Fruit fly (Drosophila melanogaster) whole organism, embryonic: ENCODE data around the gene Ir94h.

Experiments used
- Aef1 ChIP-seq: fragments of 200-800 bp; sonication (Bioruptor generic); IDR thresholded peaks from 3 replicates; pipeline ENCODE4 v1.3.6; 2022; ENCODE audit warnings: missing biosample characterization, missing genetic modification characterization
- Antp ChIP-seq: fragments of 200-800 bp; sonication (Bioruptor generic); optimal IDR thresholded peaks from 3 replicates; lab custom pipeline; 2016; ENCODE audit warnings: missing biosample characterization, missing genetic modification characterization
- Atf6 ChIP-seq: fragments of 200-800 bp; sonication (Bioruptor generic); IDR thresholded peaks from 2 replicates; pipeline ENCODE4 v1.3.6; 2022; ENCODE audit warnings: missing biosample characterization, missing genetic modification characterization
- C15 ChIP-seq: fragments of 200-800 bp; sonication (Bioruptor generic); IDR thresholded peaks from 3 replicates; pipeline ENCODE4 v1.3.6; 2022; ENCODE audit warnings: missing biosample characterization, missing genetic modification characterization
- CG10274 ChIP-seq: fragments of 200-800 bp; sonication (Bioruptor generic); optimal IDR thresholded peaks from 3 replicates; lab custom pipeline; 2017; ENCODE audit warnings: missing biosample characterization, mild to moderate bottlenecking, missing genetic modification characterization
- CG11247 ChIP-seq: fragments of 200-800 bp; sonication (Bioruptor generic); IDR thresholded peaks from 2 replicates; pipeline ENCODE4 v1.3.6; 2022; ENCODE audit warnings: missing biosample characterization, missing genetic modification characterization
- CG12071 ChIP-seq: fragments of 200-800 bp; sonication (Bioruptor generic); optimal IDR thresholded peaks from 3 replicates; lab custom pipeline; 2018; ENCODE audit warnings: missing biosample characterization, mild to moderate bottlenecking, missing genetic modification characterization
- CG13424 ChIP-seq: fragments of 200-800 bp; sonication (Bioruptor generic); optimal IDR thresholded peaks from 2 replicates; lab custom pipeline; 2019; ENCODE audit warnings: missing biosample characterization, mild to moderate bottlenecking, missing genetic modification characterization, moderate library complexity
- CG14014 ChIP-seq: fragments of 200-800 bp; sonication (Bioruptor generic); IDR thresholded peaks from 2 replicates; pipeline ENCODE4 v1.3.6; 2022; ENCODE audit warnings: missing biosample characterization, missing genetic modification characterization
- CG14441 ChIP-seq: fragments of 200-800 bp; sonication (Bioruptor generic); IDR thresholded peaks from 2 replicates; pipeline ENCODE4 v1.3.6; 2022; ENCODE audit warnings: missing biosample characterization, missing genetic modification characterization
- CG15269 ChIP-seq: fragments of 200-800 bp; sonication (Bioruptor generic); optimal IDR thresholded peaks from 2 replicates; lab custom pipeline; 2018; ENCODE audit warnings: missing biosample characterization, mild to moderate bottlenecking, missing genetic modification characterization, moderate library complexity
- CG17328 ChIP-seq: fragments of 200-800 bp; sonication (Bioruptor generic); IDR thresholded peaks from 2 replicates; pipeline ENCODE4 v1.3.6; 2022; ENCODE audit warnings: missing biosample characterization, missing genetic modification characterization
- CG30403 ChIP-seq: fragments of 200-800 bp; sonication (Bioruptor generic); optimal IDR thresholded peaks from 3 replicates; lab custom pipeline; 2016; ENCODE audit warnings: missing biosample characterization, missing genetic modification characterization
- CG34224 ChIP-seq: fragments of 200-800 bp; sonication (Bioruptor generic); IDR thresholded peaks from 3 replicates; pipeline ENCODE4 v1.3.6; 2022; ENCODE audit warnings: missing biosample characterization, missing genetic modification characterization; ENCODE audit not compliant: partially characterized antibody
- CG4424 ChIP-seq: fragments of 200-800 bp; sonication (Bioruptor generic); optimal IDR thresholded peaks from 3 replicates; lab custom pipeline; 2016; ENCODE audit warnings: missing biosample characterization, missing genetic modification characterization
- CG6272 ChIP-seq: fragments of 200-800 bp; sonication (Bioruptor generic); IDR thresholded peaks from 2 replicates; pipeline ENCODE4 v1.3.6; 2022; ENCODE audit warnings: missing biosample characterization, missing genetic modification characterization
- CG7357 ChIP-seq: fragments of 200-800 bp; sonication (Bioruptor generic); IDR thresholded peaks from 3 replicates; pipeline ENCODE4 v1.3.6; 2022; ENCODE audit warnings: missing biosample characterization, missing genetic modification characterization
- CG7745 ChIP-seq: fragments of 200-800 bp; sonication (Bioruptor generic); optimal IDR thresholded peaks from 2 replicates; lab custom pipeline; 2018; ENCODE audit warnings: missing biosample characterization, mild to moderate bottlenecking, missing genetic modification characterization, moderate library complexity
- CG7839 ChIP-seq: fragments of 200-800 bp; sonication (Bioruptor generic); optimal IDR thresholded peaks from 3 replicates; lab custom pipeline; 2018; ENCODE audit warnings: missing biosample characterization, mild to moderate bottlenecking, missing genetic modification characterization, moderate library complexity
- D19B ChIP-seq: fragments of 200-800 bp; sonication (Bioruptor generic); optimal IDR thresholded peaks from 2 replicates; lab custom pipeline; 2017; ENCODE audit warnings: missing biosample characterization, mild to moderate bottlenecking, missing genetic modification characterization
- Eip74EF ChIP-seq, 2 experiments: fragments of 200-800 bp in 1 of 2; fragments of >200 bp in 1 of 2; sonication (Bioruptor generic) in 1 of 2; optimal IDR thresholded peaks; 2 replicates each; lab custom pipeline; 2017 to 2019; ENCODE audit warnings: missing biosample characterization in 2 of 2, missing genetic modification characterization in 2 of 2, mild to moderate bottlenecking in 1 of 2, moderate library complexity in 1 of 2
- Hand ChIP-seq: fragments of 200-800 bp; sonication (Bioruptor generic); optimal IDR thresholded peaks from 2 replicates; lab custom pipeline; 2017; ENCODE audit warnings: mild to moderate bottlenecking, missing biosample characterization, missing genetic modification reagents, missing genetic modification characterization
- Hr39 ChIP-seq: fragments of >200 bp; optimal IDR thresholded peaks from 2 replicates; lab custom pipeline; 2017
- Hr78 ChIP-seq, 2 experiments: fragments of 200-800 bp in 1 of 2; fragments of >200 bp in 1 of 2; sonication (Bioruptor generic) in 1 of 2; optimal IDR thresholded peaks; 2 replicates each; lab custom pipeline; 2017 to 2019; ENCODE audit warnings: missing biosample characterization in 2 of 2, missing genetic modification characterization in 2 of 2, mild to moderate bottlenecking in 1 of 2, moderate library complexity in 1 of 2
- Meics ChIP-seq: fragments of 200-800 bp; sonication (Bioruptor generic); optimal IDR thresholded peaks from 2 replicates; lab custom pipeline; 2017; ENCODE audit warnings: missing biosample characterization, mild to moderate bottlenecking, missing genetic modification characterization
- NFAT ChIP-seq: fragments of 200-800 bp; sonication (Bioruptor generic); IDR thresholded peaks from 2 replicates; pipeline ENCODE4 v1.3.6; 2022; ENCODE audit warnings: missing biosample characterization, missing genetic modification characterization
- Pdp1 ChIP-seq, 2 experiments: fragments of 200-800 bp; sonication (Bioruptor generic); optimal IDR thresholded peaks; 3 replicates each; lab custom pipeline; 2016; ENCODE audit warnings: missing biosample characterization in 2 of 2, missing genetic modification characterization in 2 of 2, mild to moderate bottlenecking in 1 of 2, moderate library complexity in 1 of 2
- Sox102F ChIP-seq: fragments of 200-800 bp; sonication (Bioruptor generic); optimal IDR thresholded peaks from 2 replicates; lab custom pipeline; 2018; ENCODE audit warnings: missing biosample characterization, mild to moderate bottlenecking, missing genetic modification characterization, moderate library complexity
- abd-A ChIP-seq: fragments of 200-800 bp; sonication (Bioruptor generic); optimal IDR thresholded peaks from 3 replicates; lab custom pipeline; 2019; ENCODE audit warnings: missing biosample characterization, mild to moderate bottlenecking, missing genetic modification characterization, moderate library complexity
- chinmo ChIP-seq: fragments of 200-800 bp; sonication (Bioruptor generic); IDR thresholded peaks from 4 replicates; pipeline ENCODE4 v1.3.6; 2022; ENCODE audit warnings: missing biosample characterization, missing genetic modification characterization; ENCODE audit not compliant: partially characterized antibody
- dmrt99B ChIP-seq: fragments of 200-800 bp; sonication (Bioruptor generic); optimal IDR thresholded peaks from 2 replicates; lab custom pipeline; 2018; ENCODE audit warnings: missing biosample characterization, mild to moderate bottlenecking, missing genetic modification characterization, moderate library complexity
- grn ChIP-seq: fragments of 200-800 bp; sonication (Bioruptor generic); optimal IDR thresholded peaks from 3 replicates; lab custom pipeline; 2017; ENCODE audit warnings: missing biosample characterization, missing genetic modification characterization
- gro ChIP-seq: fragments of 200-800 bp; sonication (Bioruptor generic); optimal IDR thresholded peaks from 2 replicates; lab custom pipeline; 2016; ENCODE audit warnings: missing biosample characterization, missing genetic modification characterization
- ind ChIP-seq: fragments of 200-800 bp; sonication (Bioruptor generic); optimal IDR thresholded peaks from 3 replicates; lab custom pipeline; 2016; ENCODE audit warnings: missing biosample characterization, missing genetic modification characterization
- lbe ChIP-seq: fragments of 200-800 bp; sonication (Bioruptor generic); optimal IDR thresholded peaks from 2 replicates; lab custom pipeline; 2016; ENCODE audit warnings: missing biosample characterization, mild to moderate bottlenecking, missing genetic modification characterization
- lmd ChIP-seq: fragments of 200-800 bp; sonication (Bioruptor generic); IDR thresholded peaks from 2 replicates; pipeline ENCODE4 v1.3.6; 2022; ENCODE audit warnings: missing biosample characterization, missing genetic modification characterization
- lola ChIP-seq, 3 experiments: fragments of >200 bp in 2 of 3; fragments of 200-800 bp in 1 of 3; sonication (Bioruptor generic) in 1 of 3; optimal IDR thresholded peaks; 2 replicates each; lab custom pipeline; 2017 to 2019; ENCODE audit warnings: missing biosample characterization in 3 of 3, missing genetic modification characterization in 3 of 3, mild to moderate bottlenecking in 1 of 3, moderate library complexity in 1 of 3
- mam ChIP-seq: fragments of 200-800 bp; sonication (Bioruptor generic); optimal IDR thresholded peaks from 3 replicates; lab custom pipeline; 2016; ENCODE audit warnings: missing biosample characterization, missing genetic modification characterization
- oc ChIP-seq: fragments of 200-800 bp; sonication (Bioruptor generic); optimal IDR thresholded peaks from 2 replicates; lab custom pipeline; 2018; ENCODE audit warnings: missing biosample characterization, mild to moderate bottlenecking, missing genetic modification characterization, moderate library complexity
- onecut ChIP-seq: fragments of 200-800 bp; sonication (Bioruptor generic); IDR thresholded peaks from 2 replicates; pipeline ENCODE4 v1.3.6; 2022; ENCODE audit warnings: missing biosample characterization, missing genetic modification characterization
- pan ChIP-seq, 4 experiments: fragments of >200 bp in 3 of 4; fragments of 200-800 bp in 1 of 4; sonication (Bioruptor generic) in 1 of 4; optimal IDR thresholded peaks in 3 of 4; IDR thresholded peaks in 1 of 4; 2 replicates each; pipeline versions ENCODE4 v1.3.6 to Lab custom; 2017 to 2022; ENCODE audit warnings: missing biosample characterization in 2 of 4, missing genetic modification characterization in 2 of 4, mixed read lengths in 1 of 4
- row ChIP-seq: fragments of 200-800 bp; sonication (Bioruptor generic); IDR thresholded peaks from 3 replicates; pipeline ENCODE4 v1.3.6; 2022; ENCODE audit warnings: missing biosample characterization, missing genetic modification characterization
- sd ChIP-seq: fragments of 200-800 bp; sonication (Bioruptor generic); optimal IDR thresholded peaks from 3 replicates; lab custom pipeline; 2018; ENCODE audit warnings: missing biosample characterization, mild to moderate bottlenecking, missing genetic modification characterization, moderate library complexity
- sob ChIP-seq: fragments of 200-800 bp; sonication (Bioruptor generic); IDR thresholded peaks from 2 replicates; pipeline ENCODE4 v1.3.6; 2022; ENCODE audit warnings: missing biosample characterization, missing genetic modification characterization
- stwl ChIP-seq: fragments of 200-800 bp; sonication (Bioruptor generic); optimal IDR thresholded peaks from 3 replicates; lab custom pipeline; 2018; ENCODE audit warnings: missing biosample characterization, mild to moderate bottlenecking, missing genetic modification characterization, moderate library complexity
- ttk ChIP-seq: fragments of 200-800 bp; sonication (Bioruptor generic); IDR thresholded peaks from 2 replicates; pipeline ENCODE4 v2.1.2; 2022; ENCODE audit warnings: missing biosample characterization, missing genetic modification characterization
- tup ChIP-seq: fragments of 200-800 bp; sonication (Bioruptor generic); optimal IDR thresholded peaks from 2 replicates; lab custom pipeline; 2016; ENCODE audit warnings: missing biosample characterization, mild to moderate bottlenecking, missing genetic modification characterization, moderate library complexity
- vvl ChIP-seq: fragments of 200-800 bp; sonication (Bioruptor generic); IDR thresholded peaks from 2 replicates; pipeline ENCODE4 v1.3.6; 2022; ENCODE audit warnings: missing biosample characterization, missing genetic modification characterization
- zfh1 ChIP-seq: fragments of 200-800 bp; sonication (Bioruptor generic); IDR thresholded peaks from 3 replicates; pipeline ENCODE4 v1.3.6; 2022; ENCODE audit warnings: missing biosample characterization, missing genetic modification characterization

Ir94h gene

dm6 chr3R:23526069-23526468, 38.8 kb downstream of the Ir94h start:
- peak; percentile 65 for TF ChIP-seq onecut (GFP tag; lab: Robert Waterston, UW)
- no peak for TF ChIP-seq CG7357 (GFP tag; lab: Robert Waterston, UW)
- 0 out of 2 replicates have a peak, but pooled peaks have one; percentile 39 for TF ChIP-seq Atf6 (GFP tag; lab: Robert Waterston, UW)
- no peak for TF ChIP-seq gro (GFP tag; lab: Kevin White, UChicago)
- peak; percentile 65 for TF ChIP-seq CG15269 (tag; lab: Kevin White, UChicago)
- TF ChIP-seq CG30403 (GFP tag; lab: Kevin White, UChicago): peak; percentile 9
- TF ChIP-seq abd-A (tag; lab: Kevin White, UChicago): no peak
- peak; percentile 13 for TF ChIP-seq Meics (GFP tag; lab: Kevin White, UChicago)
- TF ChIP-seq D19B (GFP tag; lab: Kevin White, UChicago): no peak
- peak in 1 of 2 experiments; percentile 21 for TF ChIP-seq Hr78 (GFP tag; optimal IDR thresholded peaks at IDR 0.05; lab: Kevin White, UChicago)
- peak; percentile 50 for TF ChIP-seq grn
- TF ChIP-seq CG14441 (GFP tag; lab: Robert Waterston, UW): peak; percentile 48; the same call in 1 of the 2 replicates
- TF ChIP-seq sob: peak; percentile 51
- no peak for TF ChIP-seq tup
- no peak for TF ChIP-seq CG4424 (GFP tag; lab: Kevin White, UChicago)
- 0 out of 2 replicates have a peak, but pooled peaks have one; percentile 35 for TF ChIP-seq ttk
- 0 out of 2 replicates have a peak, but pooled peaks have one; percentile 41 for TF ChIP-seq CG11247 (GFP tag; lab: Robert Waterston, UW)
- no peak for TF ChIP-seq Hand (GFP tag; lab: Kevin White, UChicago)
- peak; percentile 54; the same call in 1 of the 2 replicates for TF ChIP-seq CG14014
- no peak for TF ChIP-seq Aef1 (GFP tag; lab: Robert Waterston, UW)
- peak; percentile 57 for TF ChIP-seq sd (tag; lab: Kevin White, UChicago)
- peak; percentile 33 for TF ChIP-seq CG7839 (tag; lab: Kevin White, UChicago)
- TF ChIP-seq C15: no peak
- TF ChIP-seq Sox102F (GFP tag; lab: Kevin White, UChicago): peak; percentile 19
- no peak for TF ChIP-seq CG10274
- TF ChIP-seq CG12071 (GFP tag; lab: Kevin White, UChicago): peak; percentile 22
- TF ChIP-seq Eip74EF (GFP tag; optimal IDR thresholded peaks at IDR 0.05; lab: Kevin White, UChicago): peak in 1 of 2 experiments; percentile 19
- peak; percentile 39; the same call in 1 of the 3 replicates for TF ChIP-seq zfh1 (GFP tag; lab: Robert Waterston, UW)
- TF ChIP-seq pan (optimal IDR thresholded peaks at IDR 0.05; lab: Kevin White, UChicago): no peak
- TF ChIP-seq pan (GFP tag; optimal IDR thresholded peaks at IDR 0.05 in 1 of 2, IDR thresholded peaks at IDR 0.05 in 1 of 2): peak in 1 of 2 experiments; percentile 22
- peak; percentile 8 for TF ChIP-seq CG13424 (tag; lab: Kevin White, UChicago)
- peak; percentile 27 for TF ChIP-seq dmrt99B
- no peak for TF ChIP-seq CG17328 (GFP tag; lab: Robert Waterston, UW)
- peak; percentile 25; the same call in 1 of the 2 replicates for TF ChIP-seq lmd
- TF ChIP-seq CG7745 (tag; lab: Kevin White, UChicago): no peak
- no peak for TF ChIP-seq stwl
- peak; percentile 45 for TF ChIP-seq oc (tag; lab: Kevin White, UChicago)
- TF ChIP-seq lola (GFP tag; optimal IDR thresholded peaks at IDR 0.05; lab: Kevin White, UChicago): no peak
- TF ChIP-seq Hr39 (lab: Kevin White, UChicago): no peak
- TF ChIP-seq NFAT (GFP tag; lab: Robert Waterston, UW): peak; percentile 23; the same call in 1 of the 2 replicates
- TF ChIP-seq Pdp1 (GFP tag; optimal IDR thresholded peaks at IDR 0.05; lab: Kevin White, UChicago): peak in 1 of 2 experiments; percentile 9
- TF ChIP-seq mam (GFP tag; lab: Kevin White, UChicago): peak; percentile 7
- TF ChIP-seq ind: peak; percentile 27
- no peak for TF ChIP-seq lbe (GFP tag; lab: Kevin White, UChicago)
- no peak for TF ChIP-seq CG34224
- peak; percentile 25 for TF ChIP-seq Antp
- TF ChIP-seq CG6272: no peak
- TF ChIP-seq chinmo (GFP tag; lab: Robert Waterston, UW): 0 out of 4 replicates have a peak, but pooled peaks have one; percentile 65
- peak; percentile 66 for TF ChIP-seq row (GFP tag; lab: Robert Waterston, UW)
- peak; percentile 92 for TF ChIP-seq vvl (GFP tag; lab: Robert Waterston, UW)
